Worm (Caenorhabditis elegans): ENCODE results near the gene ragc-1.

DNA sequence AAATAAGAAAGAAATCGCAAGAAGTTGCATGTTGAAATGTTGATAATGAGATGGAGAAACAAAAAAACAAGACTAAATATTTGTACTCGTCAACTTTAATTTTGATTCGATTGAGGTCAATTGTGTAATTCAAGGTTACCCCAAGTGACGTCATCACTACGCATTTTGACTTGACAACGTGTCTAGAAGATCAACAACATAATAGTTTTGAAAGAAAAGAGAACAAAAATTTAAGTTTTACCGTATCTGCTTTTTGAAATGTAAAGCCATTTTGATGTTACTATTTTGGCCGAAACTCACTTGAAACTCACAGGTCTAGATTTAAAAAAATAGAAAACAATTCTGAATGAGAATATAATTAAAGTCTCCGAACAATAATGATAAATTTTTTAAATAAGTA is 16.2 kb upstream of the ragc-1 start, which contains the start of gene dsl-5:
- TF ChIP-seq mdl-1 (tag; optimal IDR thresholded peaks at IDR 0.05) (no peak), aly-2 (tag; optimal IDR thresholded peaks at IDR 0.05) (no peak), nhr-28 (tag; optimal IDR thresholded peaks at IDR 0.05) (no peak), ZK546.5 (tag; optimal IDR thresholded peaks at IDR 0.05) (no peak), ama-1 (optimal IDR thresholded peaks at IDR 0.05) (no peak), lin-39 (tag; optimal IDR thresholded peaks at IDR 0.05) (no peak)

All from whole organism, L3 larva.